Fruit fly (Drosophila melanogaster): ENCODE measurements around the gene CG12182.

CG12182 gene

dm6 chr3L:2599214-2599730 is at the start of gene CG12182, which contains the start of gene CG16985:
TSS of gene CG12182 (minus strand) at chr3L:2599579.
TSS of gene CG16985 (plus strand) at chr3L:2599297.
- TF ChIP-seq noc (tag; optimal IDR thresholded peaks at IDR 0.05), result no peak

dm6 chr3L:2647523-2648378 is 48.4 kb upstream of the CG12182 start, which contains the start of gene CG1246:
TSS of gene CG1246 (plus strand) at chr3L:2648048.
- TF ChIP-seq noc (tag; optimal IDR thresholded peaks at IDR 0.05), result peak; percentile 68

- no peak for TF ChIP-seq noc (tag; optimal IDR thresholded peaks at IDR 0.05)
Observed at dm6 chr3L:2645068-2645467, 45.7 kb upstream of the CG12182 start, which contains the start of gene CG1143. TSS of gene CG1143 (plus strand) at chr3L:2645368.

dm6 chr3L:2643324-2643723 is 43.9 kb upstream of the CG12182 start, which contains the start of gene CG14949:
TSS of gene CG14949 (minus strand) at chr3L:2643424.
- no peak for TF ChIP-seq noc (tag; optimal IDR thresholded peaks at IDR 0.05)

dm6 chr3L:2636023-2636968 is 36.9 kb upstream of the CG12182 start:
- no peak for TF ChIP-seq noc (tag; optimal IDR thresholded peaks at IDR 0.05)

- TF ChIP-seq noc (tag; optimal IDR thresholded peaks at IDR 0.05), result peak; percentile 62
Observed at dm6 chr3L:2634929-2635799, 35.8 kb upstream of the CG12182 start.

- no peak for TF ChIP-seq noc (tag; optimal IDR thresholded peaks at IDR 0.05)
Observed at dm6 chr3L:2632763-2633100, 33.4 kb upstream of the CG12182 start.

- TF ChIP-seq noc (tag; optimal IDR thresholded peaks at IDR 0.05), result no peak
Observed at dm6 chr3L:2632048-2632762, 32.8 kb upstream of the CG12182 start.

dm6 chr3L:2631406-2631805 is 32.0 kb upstream of the CG12182 start, which contains the start of the genes CG42245 and MEP-1:
TSS of gene CG42245 (plus strand) at chr3L:2631715.
TSS of gene MEP-1 (plus strand) at chr3L:2631715.
- no peak for TF ChIP-seq noc (tag; optimal IDR thresholded peaks at IDR 0.05)

- TF ChIP-seq noc (tag; optimal IDR thresholded peaks at IDR 0.05), result no peak
Observed at dm6 chr3L:2629964-2630363, 30.6 kb upstream of the CG12182 start, which contains the start of gene Pxn. TSS of gene Pxn (minus strand) at chr3L:2630064.

- TF ChIP-seq noc (tag; optimal IDR thresholded peaks at IDR 0.05), result no peak
Observed at dm6 chr3L:2614222-2614621, 14.8 kb upstream of the CG12182 start.

dm6 chr3L:2608825-2609224 is 9.4 kb upstream of the CG12182 start:
- TF ChIP-seq noc (tag; optimal IDR thresholded peaks at IDR 0.05), result no peak

dm6 chr3L:2600144-2600543 is 765 bp upstream of the CG12182 start, which contains the start of gene CG16986:
TSS of gene CG16986 (plus strand) at chr3L:2600331.
- no peak for TF ChIP-seq noc (tag; optimal IDR thresholded peaks at IDR 0.05)

dm6 chr3L:2595481-2595880 is 3.9 kb downstream of the CG12182 start, which contains the start of gene CG16984:
TSS of gene CG16984 (plus strand) at chr3L:2595781.
- TF ChIP-seq noc (tag; optimal IDR thresholded peaks at IDR 0.05), result no peak

Data from whole organism, larva.